Worm (Caenorhabditis elegans): ENCODE results near the gene srlf-9.

DNA sequence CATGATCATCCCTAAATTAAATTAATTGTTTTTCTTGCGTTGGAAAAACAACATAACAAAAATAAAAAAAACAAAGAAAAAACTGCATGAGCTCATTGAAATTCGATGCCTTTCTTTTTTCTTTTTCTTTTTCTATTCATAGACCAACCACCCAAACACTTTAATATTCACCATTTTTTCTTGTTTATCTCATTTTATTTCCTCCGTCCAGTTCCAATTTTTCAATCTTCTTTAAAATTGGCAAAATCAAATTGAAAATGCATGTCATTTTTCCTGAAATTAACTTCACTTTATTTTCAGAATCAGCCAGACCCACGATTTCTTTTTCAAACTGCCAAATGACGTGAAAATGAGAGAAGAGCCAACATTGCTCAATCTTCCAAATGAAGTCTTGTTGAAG is 15.7 kb downstream of the srlf-9 start, which contains the start of gene T03F6.4:
- TF ChIP-seq fos-1 (tag; optimal IDR thresholded peaks at IDR 0.05), result no peak
- TF ChIP-seq lir-3 (tag; optimal IDR thresholded peaks at IDR 0.05), result no peak
- no peak for TF ChIP-seq ama-1 (optimal IDR thresholded peaks at IDR 0.05)
- no peak for TF ChIP-seq nhr-237 (tag; optimal IDR thresholded peaks at IDR 0.05)
- no peak for TF ChIP-seq dpl-1 (GFP tag; optimal IDR thresholded peaks at IDR 0.05)
- TF ChIP-seq mdl-1 (tag; optimal IDR thresholded peaks at IDR 0.05), result no peak
- TF ChIP-seq nhr-25 (tag; optimal IDR thresholded peaks at IDR 0.05; ENCODE audit: borderline replicate concordance, insufficient read depth), result no peak
- TF ChIP-seq skn-1 (tag; optimal IDR thresholded peaks at IDR 0.05), result no peak

Measured in whole organism, L4 larva.